Worm (Caenorhabditis elegans): ENCODE data around the gene gcn-1.

DNA sequence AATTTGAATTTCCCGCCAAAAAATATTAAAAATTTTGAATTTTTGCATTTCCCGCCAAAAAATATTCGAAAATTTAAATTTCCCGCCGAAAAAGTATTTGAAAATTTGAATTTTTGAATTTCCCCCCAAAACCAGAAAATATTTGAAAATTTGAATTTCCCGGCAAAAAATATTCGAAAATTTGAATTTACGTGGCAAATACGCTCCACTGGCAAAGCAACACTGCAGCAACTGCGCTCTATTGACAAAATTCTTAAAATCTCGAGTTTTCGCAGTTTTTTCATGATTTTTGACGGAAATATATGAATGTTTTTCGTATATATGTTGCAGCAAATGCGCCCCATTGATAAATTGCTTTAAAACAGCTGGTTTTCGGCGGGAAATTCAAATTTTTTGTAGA is 40.4 kb upstream of the gcn-1 start:
- no peak for TF ChIP-seq nhr-28 (tag; optimal IDR thresholded peaks at IDR 0.05)
- TF ChIP-seq pag-3 (tag; optimal IDR thresholded peaks at IDR 0.05; ENCODE audit: borderline replicate concordance, insufficient read depth) = no peak
- no peak for TF ChIP-seq blmp-1 (tag; optimal IDR thresholded peaks at IDR 0.05)
- TF ChIP-seq fos-1 (tag; optimal IDR thresholded peaks at IDR 0.05) = no peak
- TF ChIP-seq elt-3 (tag; optimal IDR thresholded peaks at IDR 0.05) = no peak
- no peak for TF ChIP-seq ztf-11 (tag; optimal IDR thresholded peaks at IDR 0.05)
- TF ChIP-seq nhr-237 (tag; optimal IDR thresholded peaks at IDR 0.05) = no peak
- TF ChIP-seq snpc-4 (tag; optimal IDR thresholded peaks at IDR 0.05) = no peak
- no peak for TF ChIP-seq pax-3 (tag; optimal IDR thresholded peaks at IDR 0.05)
- no peak for TF ChIP-seq mdl-1 (tag; optimal IDR thresholded peaks at IDR 0.05)
- no peak for TF ChIP-seq pqm-1 (tag; optimal IDR thresholded peaks at IDR 0.05)
- no peak for TF ChIP-seq unc-62 (GFP tag; optimal IDR thresholded peaks at IDR 0.05)
- no peak for TF ChIP-seq C16A3.4 (tag; optimal IDR thresholded peaks at IDR 0.05)
- TF ChIP-seq snu-23 (GFP tag; optimal IDR thresholded peaks at IDR 0.05) = no peak
